Worm (Caenorhabditis elegans) whole organism, mixed stage, embryonic: ENCODE measurements around the gene K09C4.9.
A peak's percentile ranks its signal among the peaks of the same experiment; 100 is the strongest.

Experiments used
- M03D4.4 ChIP-seq: sonication (generic microtip); optimal IDR thresholded peaks from 2 replicates; lab custom pipeline; 2017; ENCODE audit warnings: mild to moderate bottlenecking, missing genetic modification characterization, missing compliant biosample characterization
- blmp-1 ChIP-seq: fragments of 150-350 bp; optimal IDR thresholded peaks from 2 replicates; lab custom pipeline; 2014; ENCODE audit warnings: missing biosample characterization, missing genetic modification characterization
- ceh-39 ChIP-seq: fragments of 150-350 bp; optimal IDR thresholded peaks from 2 replicates; lab custom pipeline; 2014; ENCODE audit warnings: missing biosample characterization, missing genetic modification characterization
- ceh-43 ChIP-seq: fragments of 200-800 bp; sonication (Bioruptor generic); optimal IDR thresholded peaks from 2 replicates; lab custom pipeline; 2018; ENCODE audit warnings: mild to moderate bottlenecking, missing genetic modification characterization, moderate library complexity, missing compliant biosample characterization
- ceh-83 ChIP-seq: fragments of 200-800 bp; sonication (Bioruptor generic); optimal IDR thresholded peaks from 2 replicates; lab custom pipeline; 2018; ENCODE audit warnings: mild to moderate bottlenecking, missing genetic modification characterization, missing compliant biosample characterization
- ces-1 ChIP-seq: fragments of 150-350 bp; optimal IDR thresholded peaks from 2 replicates; lab custom pipeline; 2014; ENCODE audit warnings: missing biosample characterization, missing genetic modification reagents, missing genetic modification characterization
- elt-3 ChIP-seq: fragments of 150-350 bp; optimal IDR thresholded peaks from 2 replicates; lab custom pipeline; 2014; ENCODE audit warnings: missing biosample characterization, missing genetic modification characterization
- ham-2 ChIP-seq: fragments of 200-800 bp; sonication (Bioruptor generic); optimal IDR thresholded peaks from 2 replicates; lab custom pipeline; 2018; ENCODE audit warnings: mild to moderate bottlenecking, missing genetic modification characterization, missing compliant biosample characterization
- hlh-1 ChIP-seq: fragments of 150-350 bp; optimal IDR thresholded peaks from 2 replicates; lab custom pipeline; 2014; ENCODE audit warnings: missing biosample characterization, missing genetic modification reagents, missing genetic modification characterization
- lin-13 ChIP-seq: fragments of 150-350 bp; optimal IDR thresholded peaks from 2 replicates; lab custom pipeline; 2014; ENCODE audit warnings: missing biosample characterization, missing genetic modification characterization
- lsy-2 ChIP-seq: fragments of 150-350 bp; optimal IDR thresholded peaks from 2 replicates; lab custom pipeline; 2014; ENCODE audit warnings: missing biosample characterization, missing genetic modification characterization
- mab-5 ChIP-seq: fragments of 150-350 bp; optimal IDR thresholded peaks from 2 replicates; lab custom pipeline; 2014; ENCODE audit warnings: missing biosample characterization, missing genetic modification characterization
- mls-2 ChIP-seq: sonication (generic microtip); optimal IDR thresholded peaks from 2 replicates; lab custom pipeline; 2016; ENCODE audit warnings: mild to moderate bottlenecking, missing genetic modification characterization, moderate library complexity, missing compliant biosample characterization
- nhr-12 ChIP-seq: fragments of 150-350 bp; optimal IDR thresholded peaks from 2 replicates; lab custom pipeline; 2014; ENCODE audit warnings: missing biosample characterization, missing genetic modification characterization
- nhr-2 ChIP-seq: fragments of 150-350 bp; optimal IDR thresholded peaks from 2 replicates; lab custom pipeline; 2014; ENCODE audit warnings: missing biosample characterization, missing genetic modification characterization
- nhr-237 ChIP-seq: fragments of 150-350 bp; optimal IDR thresholded peaks from 2 replicates; lab custom pipeline; 2014; ENCODE audit warnings: missing biosample characterization, missing genetic modification characterization
- nhr-28 ChIP-seq: fragments of 150-350 bp; optimal IDR thresholded peaks from 2 replicates; lab custom pipeline; 2014; ENCODE audit warnings: missing biosample characterization, missing genetic modification characterization
- nhr-76 ChIP-seq: sonication (generic microtip); optimal IDR thresholded peaks from 2 replicates; lab custom pipeline; 2017; ENCODE audit warnings: missing biosample characterization, missing genetic modification characterization
- pha-4 ChIP-seq: fragments of 150-350 bp; optimal IDR thresholded peaks from 2 replicates; lab custom pipeline; 2018; ENCODE audit warnings: missing biosample characterization, missing genetic modification reagents, missing genetic modification characterization
- sem-2 ChIP-seq: fragments of 200-800 bp; sonication (Bioruptor generic); optimal IDR thresholded peaks from 2 replicates; lab custom pipeline; 2018; ENCODE audit warnings: mild to moderate bottlenecking, missing genetic modification characterization, missing compliant biosample characterization
- snpc-4 ChIP-seq: fragments of 150-350 bp; optimal IDR thresholded peaks from 2 replicates; lab custom pipeline; 2014; ENCODE audit warnings: missing biosample characterization, missing genetic modification characterization
- sptf-1 ChIP-seq: sonication (generic microtip); optimal IDR thresholded peaks from 2 replicates; lab custom pipeline; 2017; ENCODE audit warnings: mild to moderate bottlenecking, missing genetic modification characterization, moderate library complexity, missing compliant biosample characterization
- tbx-8 ChIP-seq: fragments of 200-800 bp; sonication (Bioruptor generic); optimal IDR thresholded peaks from 2 replicates; lab custom pipeline; 2018; ENCODE audit warnings: mild to moderate bottlenecking, missing genetic modification characterization, moderate library complexity, missing compliant biosample characterization
- unc-120 ChIP-seq: sonication (generic microtip); optimal IDR thresholded peaks from 2 replicates; lab custom pipeline; 2017; ENCODE audit warnings: missing genetic modification characterization, missing compliant biosample characterization; ENCODE audit not compliant: poor library complexity, severe bottlenecking
- unc-39 ChIP-seq: fragments of 150-350 bp; optimal IDR thresholded peaks from 2 replicates; lab custom pipeline; 2014; ENCODE audit warnings: missing biosample characterization, missing genetic modification characterization
- unc-62 ChIP-seq: fragments of 150-350 bp; optimal IDR thresholded peaks from 2 replicates; lab custom pipeline; 2014; ENCODE audit warnings: missing biosample characterization, missing genetic modification reagents, missing genetic modification characterization
- zip-8 ChIP-seq: fragments of 150-350 bp; optimal IDR thresholded peaks from 2 replicates; lab custom pipeline; 2014; ENCODE audit warnings: missing biosample characterization, missing genetic modification characterization
- ztf-11 ChIP-seq: fragments of 150-350 bp; optimal IDR thresholded peaks from 2 replicates; lab custom pipeline; 2014; ENCODE audit warnings: missing biosample characterization, missing genetic modification characterization

Gene K09C4.9

DNA sequence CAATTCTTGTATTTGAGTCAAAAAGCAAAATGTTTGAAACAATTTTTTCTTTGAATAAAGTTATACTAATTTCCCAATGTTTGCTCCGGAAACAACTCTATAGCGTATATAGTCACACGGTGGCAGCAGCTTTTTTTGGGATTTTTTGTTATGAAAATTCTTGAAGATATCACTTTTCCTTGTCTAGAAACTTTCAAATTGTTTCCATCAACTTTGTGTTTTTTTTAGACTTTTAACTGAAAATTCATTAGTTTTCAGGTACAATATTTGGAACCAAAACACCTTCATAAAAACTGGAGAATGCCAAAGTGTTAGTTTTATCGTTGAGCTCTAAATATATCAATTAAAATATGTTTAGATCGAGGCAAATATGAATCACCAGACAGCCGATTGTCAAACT, 1.0 kb upstream of the K09C4.9 start, which contains the start of gene K09C4.7:
Gene K09C4.7, plus strand, starts transcription at position 301 of the 400 bp plus-strand sequence.
- TF ChIP-seq ztf-11 (tag; lab: Kevin White, UChicago) (no peak), ces-1 (GFP tag; lab: Kevin White, UChicago) (no peak), elt-3 (tag; lab: Kevin White, UChicago) (no peak), unc-120 (tag; lab: Kevin White, UChicago) (no peak), lsy-2 (no peak), hlh-1 (tag; lab: Kevin White, UChicago) (no peak), nhr-12 (tag; lab: Kevin White, UChicago) (no peak)
- TF ChIP-seq, all 35 proteins: peak for 0

ce11 chrX:3270806-3271205, 767 bp downstream of the K09C4.9 start, which contains the start of gene sul-1:
Gene sul-1 (minus strand): TSS chrX:3270906.
- peak; percentile 11 for TF ChIP-seq unc-62
- TF ChIP-seq ceh-43 = no peak
- peak; percentile 45 for TF ChIP-seq nhr-2 (tag; lab: Kevin White, UChicago)
- TF ChIP-seq, all 35 proteins: peak for 2

- TF ChIP-seq nhr-2 (tag; lab: Kevin White, UChicago) (no peak), sptf-1 (tag; lab: Kevin White, UChicago) (no peak), zip-8 (tag; lab: Kevin White, UChicago) (no peak), ces-1 (GFP tag; lab: Kevin White, UChicago) (no peak), snpc-4 (tag; lab: Kevin White, UChicago) (no peak), lsy-2 (no peak), nhr-76 (no peak), nhr-28 (tag; lab: Kevin White, UChicago) (no peak)
These were observed 9.0 kb downstream of the K09C4.9 start, which contains the start of gene fbxb-71 for ce11 chrX:3262600-3262999. Gene fbxb-71 (plus strand): TSS chrX:3262900.

DNA sequence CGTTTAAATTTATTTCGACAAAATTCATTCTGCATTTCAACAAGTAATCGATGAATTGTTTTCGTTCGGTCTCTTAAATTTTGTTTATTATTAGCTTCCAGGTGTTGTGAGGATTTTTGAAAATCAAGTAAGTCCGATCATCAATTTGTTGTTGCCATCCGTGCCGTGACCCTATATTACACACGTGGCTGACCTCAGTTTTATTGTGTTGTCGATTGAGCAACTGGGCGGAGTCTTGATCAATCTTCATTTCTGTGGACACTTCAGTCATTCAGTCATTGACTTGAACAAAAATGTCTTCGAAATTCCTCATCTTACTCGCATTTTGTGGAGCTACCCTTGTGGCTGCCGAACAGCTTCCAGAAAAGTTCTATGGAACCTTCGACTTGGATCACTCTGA, 11.1 kb downstream of the K09C4.9 start, which contains the start of gene lbp-2:
Gene lbp-2, plus strand, starts transcription at position 102 of the 400 bp plus-strand sequence.
- no peak for TF ChIP-seq mls-2 (tag; lab: Kevin White, UChicago)
- no peak for TF ChIP-seq ceh-43
- no peak for TF ChIP-seq ceh-83 (GFP tag; lab: Kevin White, UChicago)
- TF ChIP-seq M03D4.4 (tag; lab: Kevin White, UChicago) = no peak
- TF ChIP-seq lsy-2 = no peak
- no peak for TF ChIP-seq lin-13 (tag; lab: Kevin White, UChicago)

DNA sequence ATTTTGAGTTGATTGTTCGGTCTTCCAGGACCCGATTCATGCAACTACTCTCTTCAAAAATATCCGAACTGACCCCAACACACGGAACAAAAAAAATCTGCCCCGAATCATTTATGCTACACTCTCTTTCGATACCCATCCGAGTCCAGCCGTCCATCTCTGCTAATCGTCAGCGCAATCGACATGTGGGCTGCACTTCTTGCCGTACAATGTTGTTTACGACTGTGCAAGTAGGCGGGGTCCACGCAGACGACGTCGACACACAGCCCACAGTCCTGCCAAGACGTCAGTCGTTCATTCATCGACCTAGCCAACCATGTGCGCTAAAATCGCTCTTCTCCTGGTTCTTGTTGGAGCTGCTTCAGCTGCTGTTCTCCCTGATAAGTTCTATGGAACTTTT, 12.7 kb downstream of the K09C4.9 start, which contains the start of gene lbp-1:
Gene lbp-1, plus strand, starts transcription at position 301 of the 400 bp plus-strand sequence.
- TF ChIP-seq mls-2 (tag; lab: Kevin White, UChicago) (no peak), hlh-1 (tag; lab: Kevin White, UChicago) (peak; percentile 13), mab-5 (tag; lab: Kevin White, UChicago) (no peak), nhr-12 (tag; lab: Kevin White, UChicago) (peak; percentile 47), sem-2 (GFP tag; lab: Kevin White, UChicago) (no peak), ceh-43 (no peak), lin-13 (tag; lab: Kevin White, UChicago) (no peak), pha-4 (tag; lab: Kevin White, UChicago) (no peak), nhr-237 (no peak), blmp-1 (tag; lab: Kevin White, UChicago) (no peak), ham-2 (GFP tag; lab: Kevin White, UChicago) (peak; percentile 6), ceh-39 (no peak), tbx-8 (GFP tag; lab: Kevin White, UChicago) (no peak), M03D4.4 (tag; lab: Kevin White, UChicago) (no peak), sptf-1 (tag; lab: Kevin White, UChicago) (no peak)

- TF ChIP-seq ces-1 (GFP tag; lab: Kevin White, UChicago) (no peak), lsy-2 (no peak), unc-39 (tag; lab: Kevin White, UChicago) (no peak), nhr-2 (tag; lab: Kevin White, UChicago) (no peak), lin-13 (tag; lab: Kevin White, UChicago) (no peak)
These were observed 14.6 kb downstream of the K09C4.9 start, which contains the start of gene lbp-3 for ce11 chrX:3256784-3257493. Gene lbp-3 (plus strand): TSS chrX:3257372.
